Fruit fly (Drosophila melanogaster) whole organism, wandering third instar larva: ENCODE results near the gene CG10949.
A peak's percentile ranks its signal among the peaks of the same experiment; 100 is the strongest.

Source experiments
- Abd-B ChIP-seq: fragments of >200 bp; optimal IDR thresholded peaks from 2 replicates; lab custom pipeline; 2017; ENCODE audit warnings: missing biosample characterization, missing genetic modification characterization
- Dfd ChIP-seq: fragments of >200 bp; optimal IDR thresholded peaks from 2 replicates; lab custom pipeline; 2017; ENCODE audit warnings: missing biosample characterization, missing genetic modification characterization
- Dif ChIP-seq: fragments of 200-275, 200-300 bp; sonication (Bioruptor generic); optimal IDR thresholded peaks from 2 replicates; lab custom pipeline; 2018; ENCODE audit warnings: missing biosample characterization, missing genetic modification characterization; ENCODE audit not compliant: partially characterized antibody
- GATAd ChIP-seq: sonication (Bioruptor generic); optimal IDR thresholded peaks from 2 replicates; lab custom pipeline; 2016; ENCODE audit warnings: missing biosample characterization, missing genetic modification characterization
- HLH106 ChIP-seq: fragments of 200-800 bp; optimal IDR thresholded peaks from 3 replicates; lab custom pipeline; 2019; ENCODE audit warnings: missing biosample characterization, mild to moderate bottlenecking, missing genetic modification characterization, moderate library complexity
- Hnf4 ChIP-seq: fragments of 200-800 bp; sonication (Bioruptor generic); optimal IDR thresholded peaks from 2 replicates; lab custom pipeline; 2016; ENCODE audit warnings: missing biosample characterization, mild to moderate bottlenecking, missing genetic modification characterization
- Hr78 ChIP-seq: fragments of >200 bp; optimal IDR thresholded peaks from 2 replicates; lab custom pipeline; 2017; ENCODE audit warnings: missing biosample characterization, missing genetic modification characterization
- Hr83 ChIP-seq: fragments of 200-300 bp; sonication (Bioruptor generic); optimal IDR thresholded peaks from 2 replicates; lab custom pipeline; 2016; ENCODE audit warnings: missing biosample characterization, mild to moderate bottlenecking, missing genetic modification characterization, moderate library complexity; ENCODE audit not compliant: poor library complexity, severe bottlenecking
- Jra ChIP-seq: sonication (Bioruptor generic); optimal IDR thresholded peaks from 2 replicates; lab custom pipeline; 2016; ENCODE audit warnings: missing biosample characterization, missing genetic modification characterization
- Mio ChIP-seq: sonication (Bioruptor generic); optimal IDR thresholded peaks from 2 replicates; lab custom pipeline; 2016; ENCODE audit warnings: missing biosample characterization, missing genetic modification characterization
- N ChIP-seq: fragments of >200 bp; optimal IDR thresholded peaks from 2 replicates; lab custom pipeline; 2018; ENCODE audit warnings: missing biosample characterization, missing external identifiers, missing genetic modification characterization
- Rel ChIP-seq, 2 experiments: fragments of 200-800 bp; sonication (Bioruptor generic) in 1 of 2; optimal IDR thresholded peaks; 2 replicates in 1 of 2; 3 replicates in 1 of 2; lab custom pipeline; 2016 to 2019; ENCODE audit warnings: mild to moderate bottlenecking in 2 of 2, missing biosample characterization in 2 of 2, missing genetic modification characterization in 2 of 2, moderate library complexity in 1 of 2
- Sp1 ChIP-seq: fragments of 200-800 bp; sonication (Bioruptor generic); optimal IDR thresholded peaks from 3 replicates; lab custom pipeline; 2019; ENCODE audit warnings: missing biosample characterization, mild to moderate bottlenecking, missing genetic modification characterization, moderate library complexity
- br ChIP-seq: fragments of 200-800 bp; sonication (Bioruptor generic); optimal IDR thresholded peaks from 2 replicates; lab custom pipeline; 2016; ENCODE audit warnings: missing biosample characterization, missing genetic modification characterization
- brk ChIP-seq: fragments of 200-800 bp; sonication (Bioruptor generic); optimal IDR thresholded peaks from 2 replicates; lab custom pipeline; 2016; ENCODE audit warnings: missing biosample characterization, mild to moderate bottlenecking, missing genetic modification characterization
- dl ChIP-seq, 2 experiments: fragments of 175-275, 200-275 bp in 1 of 2; fragments of 200-275 bp in 1 of 2; sonication (Bioruptor generic); optimal IDR thresholded peaks; lab custom pipeline; 2018; ENCODE audit warnings: mild to moderate bottlenecking in 2 of 2, missing biosample characterization in 2 of 2, missing genetic modification characterization in 2 of 2, moderate library complexity in 2 of 2; ENCODE audit not compliant: partially characterized antibody in 2 of 2, insufficient read depth in 1 of 2
- dsf ChIP-seq: sonication (Bioruptor generic); optimal IDR thresholded peaks from 2 replicates; lab custom pipeline; 2016; ENCODE audit warnings: missing biosample characterization, missing genetic modification characterization, borderline replicate concordance
- ey ChIP-seq: fragments of 200-800 bp; sonication (Bioruptor generic); optimal IDR thresholded peaks from 2 replicates; lab custom pipeline; 2016; ENCODE audit warnings: missing biosample characterization, missing genetic modification characterization
- foxo ChIP-seq, 2 experiments: fragments of 200-800 bp; sonication (Bioruptor generic); optimal IDR thresholded peaks; 2 replicates in 1 of 2; 3 replicates in 1 of 2; lab custom pipeline; 2016 to 2017; ENCODE audit warnings: missing biosample characterization in 2 of 2, missing genetic modification characterization in 2 of 2
- fru ChIP-seq: fragments of 200-800 bp; sonication (Bioruptor generic); optimal IDR thresholded peaks from 3 replicates; lab custom pipeline; 2016; ENCODE audit warnings: missing biosample characterization, mild to moderate bottlenecking, missing genetic modification characterization
- h ChIP-seq: fragments of 200-800 bp; sonication (Bioruptor generic); optimal IDR thresholded peaks from 3 replicates; lab custom pipeline; 2016; ENCODE audit warnings: missing biosample characterization, mild to moderate bottlenecking, missing genetic modification characterization
- jim ChIP-seq: fragments of 175-275, 200-325 bp; sonication (Bioruptor generic); optimal IDR thresholded peaks from 2 replicates; lab custom pipeline; 2016; ENCODE audit warnings: missing biosample characterization, mild to moderate bottlenecking, missing genetic modification characterization
- lola ChIP-seq: fragments of >200 bp; optimal IDR thresholded peaks from 2 replicates; lab custom pipeline; 2017; ENCODE audit warnings: missing biosample characterization, missing genetic modification characterization
- psq ChIP-seq: fragments of 200-800 bp; sonication (Bioruptor generic); optimal IDR thresholded peaks from 3 replicates; lab custom pipeline; 2017; ENCODE audit warnings: missing biosample characterization, mild to moderate bottlenecking, missing genetic modification characterization, moderate library complexity
- rgr ChIP-seq: fragments of 200-800 bp; sonication (Bioruptor generic); optimal IDR thresholded peaks from 3 replicates; lab custom pipeline; 2016; ENCODE audit warnings: missing biosample characterization, mild to moderate bottlenecking, missing genetic modification characterization
- sage ChIP-seq: fragments of 200-800 bp; sonication (Bioruptor generic); optimal IDR thresholded peaks from 2 replicates; lab custom pipeline; 2016; ENCODE audit warnings: missing biosample characterization, mild to moderate bottlenecking, missing genetic modification characterization
- tai ChIP-seq: sonication (Bioruptor generic); optimal IDR thresholded peaks from 2 replicates; lab custom pipeline; 2016; ENCODE audit warnings: missing biosample characterization, missing genetic modification characterization
- usp ChIP-seq: fragments of >200 bp; optimal IDR thresholded peaks from 2 replicates; lab custom pipeline; 2017; ENCODE audit warnings: missing biosample characterization, missing genetic modification characterization
- woc ChIP-seq: sonication (Bioruptor generic); optimal IDR thresholded peaks from 2 replicates; lab custom pipeline; 2016; ENCODE audit warnings: missing biosample characterization, mild to moderate bottlenecking, missing genetic modification characterization

Gene CG10949

DNA sequence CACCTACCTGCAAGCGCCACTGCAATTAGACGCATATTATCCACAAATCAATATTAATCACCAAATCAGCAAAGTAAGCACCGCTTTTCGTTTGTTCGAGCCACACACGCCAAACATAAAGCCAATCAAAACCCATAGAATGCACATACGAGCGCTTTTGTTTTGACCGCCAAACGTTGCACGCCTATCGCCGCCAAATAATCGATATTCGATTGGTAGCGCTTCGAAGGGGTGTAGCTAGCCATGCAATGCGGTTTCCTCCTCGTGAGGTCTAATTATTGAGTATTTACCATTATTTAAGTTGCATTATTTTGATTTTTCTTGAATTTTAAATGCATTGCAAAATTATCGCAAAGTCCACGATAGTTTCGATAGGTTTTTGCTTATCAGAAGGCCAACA, 10.7 kb upstream of the CG10949 start:
- TF ChIP-seq Rel (GFP tag; optimal IDR thresholded peaks at IDR 0.05; lab: Kevin White, UChicago) (no peak), Rel (tag; optimal IDR thresholded peaks at IDR 0.05; lab: Kevin White, UChicago) (peak; percentile 21), jim (GFP tag; lab: Kevin White, UChicago) (no peak)

DNA sequence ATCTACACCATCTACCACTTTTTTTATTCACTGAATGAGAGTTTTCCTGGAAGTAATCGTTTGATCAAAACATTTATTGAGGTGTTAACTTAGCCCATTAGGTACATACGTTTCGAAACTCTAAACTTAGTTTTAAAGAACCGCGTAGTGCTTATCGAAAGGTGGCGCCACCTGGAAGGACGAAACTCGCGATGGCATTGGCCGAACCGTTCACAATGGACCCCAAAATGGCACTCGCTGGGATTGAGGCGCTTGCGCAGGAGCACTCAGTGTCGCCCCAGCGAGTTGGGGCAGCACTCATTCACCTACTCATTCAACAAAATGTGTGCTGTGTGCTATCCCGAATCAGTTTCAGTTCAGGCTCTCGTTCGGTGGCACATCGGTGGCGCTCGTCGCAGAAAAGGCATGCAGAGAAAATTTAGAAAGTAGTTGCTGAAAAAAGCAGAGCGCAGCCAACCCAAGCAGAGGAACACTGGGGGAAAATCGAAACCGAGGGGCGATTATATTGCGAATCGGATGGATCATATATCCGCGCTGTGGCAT, 9.2 kb upstream of the CG10949 start, which contains the start of gene CG31688:
Gene CG31688 (plus strand): TSS at position 346 of the 543 bp plus-strand sequence.
- TF ChIP-seq brk (GFP tag; lab: Kevin White, UChicago), result no peak

DNA sequence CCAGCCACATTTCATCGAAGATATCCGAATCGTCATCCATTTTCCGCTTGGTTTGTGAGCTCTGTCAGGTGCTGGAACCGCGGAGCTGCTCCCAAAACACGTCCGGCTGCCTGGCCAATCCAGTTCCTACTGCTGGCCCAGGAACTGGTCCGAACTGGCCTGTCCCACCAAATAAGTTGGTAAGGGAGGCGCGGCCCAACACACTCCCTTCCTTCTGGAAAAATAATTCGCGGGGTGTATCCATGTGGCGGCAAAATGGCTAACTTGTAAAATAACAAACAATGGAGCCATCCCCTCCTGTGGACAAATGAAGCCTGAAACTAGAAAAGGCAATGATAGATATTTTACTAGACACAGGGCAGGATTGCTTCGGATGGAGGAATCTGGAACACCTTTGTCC, 7.8 kb upstream of the CG10949 start, which contains the start of gene CG15130:
Gene CG15130 (minus strand): TSS at position 101 of the 400 bp plus-strand sequence.
- TF ChIP-seq Hnf4 (GFP tag; lab: Kevin White, UChicago), result no peak
- TF ChIP-seq Dfd, result no peak
- TF ChIP-seq fru (GFP tag; lab: Kevin White, UChicago), result no peak
- no peak for TF ChIP-seq Hr78 (GFP tag; lab: Kevin White, UChicago)

DNA sequence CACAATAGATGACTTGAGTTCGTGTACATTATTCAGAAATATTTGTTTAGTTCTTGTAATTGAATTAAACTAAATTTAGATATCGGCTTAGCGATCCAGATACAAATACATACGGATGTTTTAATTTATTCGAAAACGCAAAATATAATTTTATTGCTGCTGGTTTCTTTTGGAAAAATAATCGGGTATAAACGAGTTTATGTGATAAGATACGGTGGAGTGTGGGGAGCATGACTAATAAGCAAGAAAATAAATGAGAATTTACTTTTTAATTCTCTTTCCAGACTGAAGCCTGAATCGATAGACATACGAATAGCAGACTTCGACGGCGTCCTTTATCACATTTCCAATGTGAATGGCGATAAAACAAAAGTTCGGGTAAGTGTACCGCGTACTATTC, 3.3 kb upstream of the CG10949 start:
- TF ChIP-seq ey (GFP tag; lab: Kevin White, UChicago), result no peak
- TF ChIP-seq Hr78 (GFP tag; lab: Kevin White, UChicago), result no peak
- TF ChIP-seq tai (GFP tag; lab: Kevin White, UChicago), result no peak
- no peak for TF ChIP-seq sage (GFP tag; lab: Kevin White, UChicago)
- no peak for TF ChIP-seq Mio
- no peak for TF ChIP-seq usp (GFP tag; lab: Kevin White, UChicago)
- TF ChIP-seq woc (GFP tag; lab: Kevin White, UChicago), result no peak
- TF ChIP-seq GATAd (GFP tag; lab: Kevin White, UChicago), result no peak
- TF ChIP-seq brk (GFP tag; lab: Kevin White, UChicago), result no peak
- no peak for TF ChIP-seq N (GFP tag; lab: Kevin White, UChicago)
- TF ChIP-seq Hr83 (GFP tag; lab: Kevin White, UChicago), result no peak
- TF ChIP-seq foxo (GFP tag; optimal IDR thresholded peaks at IDR 0.05; lab: Kevin White, UChicago), result no peak
- no peak for TF ChIP-seq dl (GFP tag; optimal IDR thresholded peaks at IDR 0.05; lab: Kevin White, UChicago; ENCODE audit: insufficient read depth in 1 of 2, partially characterized antibody in 2 of 2)
- no peak for TF ChIP-seq Abd-B
- no peak for TF ChIP-seq dsf (GFP tag; lab: Kevin White, UChicago)

DNA sequence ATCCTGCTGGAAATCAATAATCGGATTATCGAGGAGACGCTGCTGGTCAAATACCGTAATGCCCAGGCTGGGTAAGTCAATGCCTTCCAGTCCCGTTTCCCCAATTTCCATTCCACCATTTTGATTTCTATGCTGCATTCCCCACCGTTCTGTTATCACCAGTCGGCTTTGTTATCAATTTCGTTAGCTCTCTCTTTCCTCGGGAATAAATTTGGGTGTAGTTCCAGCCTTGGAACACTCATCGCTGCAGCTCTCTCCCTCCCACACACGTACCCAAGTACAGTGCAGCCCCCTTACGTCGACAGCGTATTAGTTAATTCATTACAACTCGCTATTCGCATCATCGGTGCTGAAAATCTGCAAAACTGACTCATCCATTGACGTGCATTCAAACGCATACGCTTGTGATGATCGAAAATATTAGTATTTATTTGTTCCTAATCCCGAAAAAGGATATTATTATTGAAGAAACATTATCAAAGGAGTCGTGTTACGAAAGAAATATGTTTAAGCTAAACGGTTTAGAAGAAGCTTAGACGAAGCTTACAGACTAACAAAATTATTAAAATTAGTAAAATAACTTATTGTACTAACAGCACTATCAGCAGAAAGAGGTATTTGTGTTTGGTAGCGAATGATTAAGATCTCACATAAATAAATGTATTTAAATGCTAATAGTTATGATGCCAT, 1.0 kb upstream of the CG10949 start:
- TF ChIP-seq psq (GFP tag; lab: Kevin White, UChicago), result peak; percentile 65
- no peak for TF ChIP-seq Dif (GFP tag; lab: Kevin White, UChicago)
- TF ChIP-seq lola (GFP tag; lab: Kevin White, UChicago), result no peak
- peak; percentile 86 for TF ChIP-seq GATAd (GFP tag; lab: Kevin White, UChicago)
- no peak for TF ChIP-seq rgr (GFP tag; lab: Kevin White, UChicago)
- TF ChIP-seq N (GFP tag; lab: Kevin White, UChicago), result no peak
- TF ChIP-seq Rel (GFP tag; optimal IDR thresholded peaks at IDR 0.05; lab: Kevin White, UChicago), result no peak
- no peak for TF ChIP-seq Rel (tag; optimal IDR thresholded peaks at IDR 0.05; lab: Kevin White, UChicago)
- TF ChIP-seq h (GFP tag; lab: Kevin White, UChicago), result peak; percentile 12
- TF ChIP-seq br (GFP tag; lab: Kevin White, UChicago), result no peak
- no peak for TF ChIP-seq Jra (GFP tag; lab: Kevin White, UChicago)
- peak; percentile 23 for TF ChIP-seq ey (GFP tag; lab: Kevin White, UChicago)
- TF ChIP-seq woc (GFP tag; lab: Kevin White, UChicago), result peak; percentile 7
- peak; percentile 18 for TF ChIP-seq sage (GFP tag; lab: Kevin White, UChicago)
- TF ChIP-seq brk (GFP tag; lab: Kevin White, UChicago), result peak; percentile 16
- TF ChIP-seq Hr78 (GFP tag; lab: Kevin White, UChicago), result no peak
- no peak for TF ChIP-seq Sp1
- peak; percentile 33 for TF ChIP-seq HLH106 (tag; lab: Kevin White, UChicago)
- peak; percentile 18 for TF ChIP-seq Hnf4 (GFP tag; lab: Kevin White, UChicago)
- peak in 1 of 2 experiments; percentile 38 for TF ChIP-seq foxo (GFP tag; optimal IDR thresholded peaks at IDR 0.05; lab: Kevin White, UChicago)
- TF ChIP-seq Mio, result no peak
- TF ChIP-seq fru (GFP tag; lab: Kevin White, UChicago), result peak; percentile 46
- TF ChIP-seq, all 38 proteins: peak for 11
